Worm (Caenorhabditis elegans) whole organism, L3 larva: ENCODE data around the gene ril-1.

Experiments used
- R02D3.7 ChIP-seq: fragments of 150-350 bp; optimal IDR thresholded peaks from 2 replicates; lab custom pipeline; 2014; ENCODE audit warnings: missing biosample characterization, missing genetic modification characterization
- ZK546.5 ChIP-seq: sonication (generic microtip); optimal IDR thresholded peaks from 2 replicates; lab custom pipeline; 2017; ENCODE audit warnings: missing biosample characterization, missing genetic modification characterization
- aly-2 ChIP-seq: fragments of 150-350 bp; optimal IDR thresholded peaks from 2 replicates; lab custom pipeline; 2014; ENCODE audit warnings: missing biosample characterization, missing genetic modification characterization
- ceh-16 ChIP-seq: sonication (generic microtip); optimal IDR thresholded peaks from 2 replicates; lab custom pipeline; 2017; ENCODE audit warnings: missing biosample characterization, missing genetic modification characterization
- ceh-82 ChIP-seq: fragments of 150-350 bp; optimal IDR thresholded peaks from 2 replicates; lab custom pipeline; 2014; ENCODE audit warnings: missing biosample characterization, missing genetic modification characterization
- ceh-9 ChIP-seq: sonication (generic microtip); optimal IDR thresholded peaks from 2 replicates; lab custom pipeline; 2018; ENCODE audit warnings: missing biosample characterization, missing genetic modification characterization
- daf-12 ChIP-seq: fragments of 150-350 bp; optimal IDR thresholded peaks from 2 replicates; lab custom pipeline; 2014; ENCODE audit warnings: missing biosample characterization, missing genetic modification reagents, missing genetic modification characterization
- egl-27 ChIP-seq: sonication (generic microtip); optimal IDR thresholded peaks from 4 replicates; lab custom pipeline; 2017; ENCODE audit warnings: missing biosample characterization, missing genetic modification reagents, missing genetic modification characterization
- egl-5 ChIP-seq: fragments of 150-350 bp; optimal IDR thresholded peaks from 2 replicates; lab custom pipeline; 2017; ENCODE audit warnings: missing biosample characterization, missing genetic modification reagents, missing genetic modification characterization, inconsistent platforms
- elt-1 ChIP-seq: fragments of 150-350 bp; optimal IDR thresholded peaks from 2 replicates; lab custom pipeline; 2014; ENCODE audit warnings: missing biosample characterization, missing genetic modification characterization
- elt-3 ChIP-seq, 3 experiments: fragments of 150-350 bp in 1 of 3; sonication (generic microtip) in 2 of 3; optimal IDR thresholded peaks; 2 replicates in 2 of 3; 4 replicates in 1 of 3; lab custom pipeline; 2014 to 2017; ENCODE audit warnings: missing biosample characterization in 3 of 3, missing genetic modification characterization in 3 of 3
- eor-1 ChIP-seq, 2 experiments: fragments of 150-350 bp; optimal IDR thresholded peaks; 2 replicates each; lab custom pipeline; 2014 to 2018; ENCODE audit warnings: missing biosample characterization in 2 of 2, missing genetic modification characterization in 2 of 2
- fos-1 ChIP-seq: fragments of 150-350 bp; optimal IDR thresholded peaks from 2 replicates; lab custom pipeline; 2014; ENCODE audit warnings: missing biosample characterization, missing genetic modification characterization
- hmg-11 ChIP-seq: sonication (generic microtip); optimal IDR thresholded peaks from 2 replicates; lab custom pipeline; 2016; ENCODE audit warnings: missing genetic modification characterization, missing compliant biosample characterization
- jun-1 ChIP-seq: fragments of 150-350 bp; optimal IDR thresholded peaks from 2 replicates; lab custom pipeline; 2014; ENCODE audit warnings: missing biosample characterization, missing genetic modification reagents, missing genetic modification characterization
- lin-15B ChIP-seq: fragments of 150-350 bp; optimal IDR thresholded peaks from 2 replicates; lab custom pipeline; 2014; ENCODE audit warnings: missing biosample characterization, missing genetic modification characterization
- lin-39 ChIP-seq: fragments of 150-350 bp; optimal IDR thresholded peaks from 2 replicates; lab custom pipeline; 2018; ENCODE audit warnings: missing biosample characterization, missing genetic modification reagents, missing genetic modification characterization
- mdl-1 ChIP-seq: fragments of 150-350 bp; optimal IDR thresholded peaks from 2 replicates; lab custom pipeline; 2014; ENCODE audit warnings: missing biosample characterization, missing genetic modification characterization
- mml-1 ChIP-seq: fragments of 150-350 bp; sonication (generic microtip); optimal IDR thresholded peaks from 3 replicates; lab custom pipeline; 2014; ENCODE audit warnings: missing biosample characterization, missing genetic modification characterization
- nfya-1 ChIP-seq: sonication (generic microtip); optimal IDR thresholded peaks from 2 replicates; lab custom pipeline; 2017; ENCODE audit warnings: missing genetic modification characterization, mild to moderate bottlenecking, missing compliant biosample characterization, antibody characterized with exemption, moderate library complexity; ENCODE audit not compliant: insufficient read depth
- nhr-11 ChIP-seq: fragments of 150-350 bp; optimal IDR thresholded peaks from 2 replicates; lab custom pipeline; 2014; ENCODE audit warnings: missing biosample characterization, missing genetic modification characterization
- nhr-23 ChIP-seq: fragments of 150-350 bp; optimal IDR thresholded peaks from 2 replicates; lab custom pipeline; 2014; ENCODE audit warnings: missing biosample characterization, missing genetic modification reagents, missing genetic modification characterization
- nhr-237 ChIP-seq: fragments of 150-350 bp; optimal IDR thresholded peaks from 2 replicates; lab custom pipeline; 2014; ENCODE audit warnings: missing biosample characterization, missing genetic modification characterization
- nhr-25 ChIP-seq: sonication (generic microtip); optimal IDR thresholded peaks from 2 replicates; lab custom pipeline; 2017; ENCODE audit warnings: missing biosample characterization, missing genetic modification characterization
- nhr-43 ChIP-seq: sonication (generic microtip); optimal IDR thresholded peaks from 2 replicates; lab custom pipeline; 2016; ENCODE audit warnings: mild to moderate bottlenecking, missing genetic modification characterization, missing compliant biosample characterization; ENCODE audit not compliant: poor library complexity, severe bottlenecking
- nhr-76 ChIP-seq: fragments of 150-350 bp; sonication (generic microtip); optimal IDR thresholded peaks from 5 replicates; lab custom pipeline; 2014; ENCODE audit warnings: missing biosample characterization, missing genetic modification characterization
- nhr-77 ChIP-seq: fragments of 150-350 bp; optimal IDR thresholded peaks from 2 replicates; lab custom pipeline; 2014; ENCODE audit warnings: missing biosample characterization, missing genetic modification characterization
- pha-4 ChIP-seq: fragments of 150-350 bp; optimal IDR thresholded peaks from 2 replicates; lab custom pipeline; 2014; ENCODE audit warnings: missing biosample characterization, missing genetic modification reagents, missing genetic modification characterization
- pqm-1 ChIP-seq: fragments of 150-350 bp; optimal IDR thresholded peaks from 2 replicates; lab custom pipeline; 2017; ENCODE audit warnings: missing biosample characterization, missing genetic modification characterization, inconsistent platforms
- sea-2 ChIP-seq: fragments of 150-350 bp; sonication (generic microtip); optimal IDR thresholded peaks from 4 replicates; lab custom pipeline; 2014; ENCODE audit warnings: missing biosample characterization, missing genetic modification reagents, missing genetic modification characterization
- skn-1 ChIP-seq: fragments of 150-350 bp; optimal IDR thresholded peaks from 2 replicates; lab custom pipeline; 2014; ENCODE audit warnings: missing biosample characterization, missing genetic modification characterization
- tbx-2 ChIP-seq: sonication (generic microtip); optimal IDR thresholded peaks from 2 replicates; lab custom pipeline; 2016; ENCODE audit warnings: mild to moderate bottlenecking, missing genetic modification characterization, missing compliant biosample characterization
- unc-39 ChIP-seq: sonication (generic microtip); optimal IDR thresholded peaks from 4 replicates; lab custom pipeline; 2017; ENCODE audit warnings: missing biosample characterization, missing genetic modification characterization
- zag-1 ChIP-seq: fragments of 150-350 bp; optimal IDR thresholded peaks from 2 replicates; lab custom pipeline; 2014; ENCODE audit warnings: missing biosample characterization, missing genetic modification characterization

The ril-1 gene

DNA sequence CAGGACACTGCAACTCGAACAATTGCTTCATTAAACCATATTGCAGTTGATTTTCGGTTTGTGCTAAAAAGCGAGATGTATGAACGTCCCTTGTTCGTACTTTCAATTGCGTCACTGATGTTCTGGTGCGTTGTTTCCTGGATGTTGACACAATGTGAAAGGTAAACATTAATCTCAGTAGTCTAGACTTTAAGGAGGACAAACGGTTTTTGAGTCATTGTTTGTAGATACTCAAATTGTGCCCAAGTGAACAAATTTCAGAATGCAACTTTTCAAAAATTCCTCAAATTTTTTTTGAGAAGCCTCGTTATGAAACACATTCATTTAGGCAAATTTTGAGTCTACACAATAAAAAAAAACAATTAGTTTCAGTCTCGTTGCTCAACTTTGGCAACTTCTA, 17.0 kb upstream of the ril-1 start:
- TF ChIP-seq pha-4 (tag; lab: Kevin White, UChicago): peak; percentile 56
- TF ChIP-seq lin-39: no peak

DNA sequence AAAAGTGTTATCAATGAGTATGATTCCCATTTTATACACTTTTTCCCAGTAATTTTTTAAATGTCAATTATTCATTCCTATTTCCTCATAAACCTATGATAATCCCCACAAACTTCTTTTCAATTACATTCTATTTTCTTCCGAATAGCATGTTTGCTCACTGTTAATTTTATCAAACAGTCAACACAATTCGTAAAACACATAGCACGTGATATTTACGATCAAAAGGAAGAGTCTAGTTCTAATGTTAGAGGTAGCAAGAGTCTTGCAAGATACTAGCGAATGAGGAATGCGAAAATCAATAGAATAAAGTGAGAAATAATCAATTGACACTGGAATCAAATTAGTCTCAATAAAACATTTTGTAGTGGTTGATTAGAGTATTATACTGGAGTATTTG, 15.4 kb upstream of the ril-1 start:
- TF ChIP-seq daf-12 (tag; lab: Kevin White, UChicago): no peak
- TF ChIP-seq pha-4 (tag; lab: Kevin White, UChicago): peak; percentile 85

DNA sequence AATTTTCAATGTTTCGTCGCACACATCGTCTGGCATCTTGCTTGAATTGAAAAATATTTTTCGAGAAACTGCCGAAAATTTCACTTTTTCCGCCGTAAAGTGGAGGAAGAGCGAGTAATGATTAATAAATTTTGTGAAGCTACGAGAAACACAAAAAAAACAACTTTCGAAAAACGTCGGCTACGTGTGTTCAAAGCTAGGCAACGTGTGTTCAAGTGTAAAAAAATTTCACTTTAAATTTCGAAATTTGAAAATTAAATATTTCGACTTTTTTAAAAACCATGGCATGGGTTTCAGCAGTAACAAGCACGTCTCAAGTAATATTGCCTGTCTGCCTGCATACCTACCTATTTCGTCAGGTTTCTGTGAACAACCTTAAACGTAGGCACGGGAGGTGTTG, 12.3 kb upstream of the ril-1 start, which contains the start of gene tag-191:
tag-191 (minus strand) TSS at position 101 of the 400 bp plus-strand sequence.
- TF ChIP-seq nhr-11 (tag; lab: Kevin White, UChicago) (no peak), zag-1 (tag; lab: Kevin White, UChicago) (no peak), nhr-76 (no peak), fos-1 (tag; lab: Kevin White, UChicago) (no peak), elt-3 (tag; optimal IDR thresholded peaks at IDR 0.05; lab: Kevin White, UChicago) (no peak), mdl-1 (no peak), eor-1 (tag; optimal IDR thresholded peaks at IDR 0.05; lab: Kevin White, UChicago) (no peak), ZK546.5 (tag; lab: Kevin White, UChicago) (no peak), mml-1 (tag; lab: Kevin White, UChicago) (no peak), nhr-23 (tag; lab: Kevin White, UChicago) (no peak), nhr-25 (tag; lab: Kevin White, UChicago) (no peak), ceh-9 (tag; lab: Kevin White, UChicago) (no peak), ceh-82 (tag; lab: Kevin White, UChicago) (no peak), jun-1 (tag; lab: Kevin White, UChicago) (no peak), nhr-237 (no peak), nfya-1 (tag; lab: Kevin White, UChicago) (no peak), sea-2 (GFP tag; lab: Kevin White, UChicago) (no peak)

DNA sequence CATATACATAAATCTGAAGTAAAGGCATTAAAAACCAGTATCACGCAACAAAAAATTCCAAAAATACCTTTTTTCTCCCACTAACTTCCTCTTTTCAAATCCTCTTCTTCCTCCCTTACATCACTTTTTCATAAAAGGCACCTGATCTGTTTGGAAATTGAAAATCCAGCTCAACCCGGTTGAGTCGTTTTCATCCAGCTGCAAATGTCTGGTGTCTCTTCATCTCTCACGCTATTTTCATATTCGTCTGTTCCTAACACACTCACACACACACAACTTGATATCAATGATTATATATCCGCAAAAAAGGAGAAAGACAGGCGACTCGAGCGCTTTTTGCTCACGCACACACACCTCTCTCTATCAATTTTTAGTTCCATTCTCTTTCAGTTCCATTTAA, 8.4 kb upstream of the ril-1 start:
- TF ChIP-seq tbx-2 (tag; lab: Kevin White, UChicago) (no peak), pqm-1 (tag; lab: Kevin White, UChicago) (no peak), nhr-23 (tag; lab: Kevin White, UChicago) (no peak), hmg-11 (no peak), elt-3 (tag; optimal IDR thresholded peaks at IDR 0.05; lab: Kevin White, UChicago) (no peak), aly-2 (tag; lab: Kevin White, UChicago) (no peak), jun-1 (tag; lab: Kevin White, UChicago) (no peak), unc-39 (tag; lab: Kevin White, UChicago) (no peak)

DNA sequence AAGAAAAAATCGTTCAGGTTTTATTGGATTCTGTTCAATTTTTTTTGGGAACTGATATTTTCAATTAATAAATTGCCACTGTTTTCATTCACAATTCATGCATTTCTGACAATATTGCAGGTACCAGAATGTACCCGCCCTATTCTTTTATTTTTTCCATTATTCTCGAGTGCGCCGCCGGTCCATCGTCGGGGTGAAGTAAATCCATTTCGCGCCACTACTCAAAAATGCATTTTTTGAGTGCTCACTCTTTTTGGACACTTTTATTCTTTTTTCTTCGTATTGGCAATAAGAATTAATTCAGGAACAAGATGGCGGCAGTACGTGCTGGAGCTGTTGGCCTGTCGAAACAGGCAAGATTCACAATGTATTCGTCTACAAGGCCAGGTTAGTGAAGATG, 6.9 kb upstream of the ril-1 start, which contains the start of gene kcnl-4:
kcnl-4 (plus strand) TSS at position 301 of the 400 bp plus-strand sequence.
- TF ChIP-seq nhr-25 (tag; lab: Kevin White, UChicago): no peak
- TF ChIP-seq egl-27 (tag; lab: Kevin White, UChicago): no peak
- no peak for TF ChIP-seq ZK546.5 (tag; lab: Kevin White, UChicago)
- TF ChIP-seq R02D3.7 (tag; lab: Kevin White, UChicago): no peak
- TF ChIP-seq skn-1 (tag; lab: Kevin White, UChicago): no peak
- no peak for TF ChIP-seq daf-12 (tag; lab: Kevin White, UChicago)
- no peak for TF ChIP-seq pqm-1 (tag; lab: Kevin White, UChicago)
- TF ChIP-seq nhr-77 (tag; lab: Kevin White, UChicago): no peak
- TF ChIP-seq tbx-2 (tag; lab: Kevin White, UChicago): no peak
- TF ChIP-seq sea-2 (GFP tag; lab: Kevin White, UChicago): no peak
- no peak for TF ChIP-seq zag-1 (tag; lab: Kevin White, UChicago)
- TF ChIP-seq nfya-1 (tag; lab: Kevin White, UChicago): no peak
- TF ChIP-seq egl-5: no peak
- TF ChIP-seq lin-15B (tag; lab: Kevin White, UChicago): no peak
- no peak for TF ChIP-seq elt-1 (tag; lab: Kevin White, UChicago)
- TF ChIP-seq ceh-16: no peak
- TF ChIP-seq nhr-43 (tag; lab: Kevin White, UChicago): no peak
- TF ChIP-seq, all 47 proteins: peak for 0
